Fruit fly (Drosophila melanogaster): ENCODE results near the gene CG14717.

The CG14717 gene

dm6 chr3R:11678016-11678415 is 18.3 kb upstream of the CG14717 start, which contains the start of gene CG18476 (continued):
- TF ChIP-seq crol (GFP tag; IDR thresholded peaks at IDR 0.05) = no peak
- TF ChIP-seq Ssrp (tag; optimal IDR thresholded peaks at IDR 0.05) = peak; percentile 92
- TF ChIP-seq Fer2 (tag; optimal IDR thresholded peaks at IDR 0.05) = peak; percentile 86
- TF ChIP-seq gfzf (GFP tag; optimal IDR thresholded peaks at IDR 0.05) = peak; percentile 75
- peak; percentile 96 for TF ChIP-seq CG34422 (GFP tag; IDR thresholded peaks at IDR 0.05)
- peak; percentile 75 for TF ChIP-seq ewg (GFP tag; optimal IDR thresholded peaks at IDR 0.05)
- peak; percentile 34 for TF ChIP-seq CTCF (GFP tag; optimal IDR thresholded peaks at IDR 0.05)
- TF ChIP-seq Dll (GFP tag; IDR thresholded peaks at IDR 0.05; ENCODE audit: partially characterized antibody) = no peak
- peak; percentile 94 for TF ChIP-seq CG14014 (GFP tag; IDR thresholded peaks at IDR 0.05)
- peak; percentile 77 for TF ChIP-seq CG5245 (GFP tag; optimal IDR thresholded peaks at IDR 0.05)
- peak; percentile 74 for TF ChIP-seq CG5180 (GFP tag; optimal IDR thresholded peaks at IDR 0.05)
- TF ChIP-seq CG10565 (GFP tag; optimal IDR thresholded peaks at IDR 0.05) = peak; percentile 28
- peak; percentile 80 for TF ChIP-seq CG3407 (GFP tag; optimal IDR thresholded peaks at IDR 0.05)
- peak; percentile 87 for TF ChIP-seq onecut (GFP tag; IDR thresholded peaks at IDR 0.05)
- peak; percentile 13 for TF ChIP-seq en (GFP tag; optimal IDR thresholded peaks at IDR 0.05)
- peak; percentile 91 for TF ChIP-seq ttk (GFP tag; IDR thresholded peaks at IDR 0.05)
- peak; percentile 75 for TF ChIP-seq jigr1 (GFP tag; IDR thresholded peaks at IDR 0.05)
- TF ChIP-seq hb (GFP tag; IDR thresholded peaks at IDR 0.05; ENCODE audit: partially characterized antibody) = no peak
- no peak for TF ChIP-seq CG11398 (GFP tag; optimal IDR thresholded peaks at IDR 0.05)
- TF ChIP-seq CG6683 (GFP tag; optimal IDR thresholded peaks at IDR 0.05) = peak; percentile 73
- TF ChIP-seq CG17361 (GFP tag; IDR thresholded peaks at IDR 0.05) = peak; percentile 96
- peak; percentile 94 for TF ChIP-seq CG15269 (tag; optimal IDR thresholded peaks at IDR 0.05)
- TF ChIP-seq CG33557 (GFP tag; optimal IDR thresholded peaks at IDR 0.05) = peak; percentile 85
- no peak for TF ChIP-seq sqz (GFP tag; optimal IDR thresholded peaks at IDR 0.05)
- peak; percentile 73 for TF ChIP-seq Adf1 (GFP tag; IDR thresholded peaks at IDR 0.05)
- TF ChIP-seq zfh1 (GFP tag; IDR thresholded peaks at IDR 0.05) = peak; percentile 94
- peak; percentile 85 for TF ChIP-seq scrt (GFP tag; optimal IDR thresholded peaks at IDR 0.05)
- peak; percentile 84 for TF ChIP-seq CG12155 (GFP tag; optimal IDR thresholded peaks at IDR 0.05)
- TF ChIP-seq CG30020 (tag; optimal IDR thresholded peaks at IDR 0.05) = peak; percentile 77
- TF ChIP-seq CG18262 (tag; optimal IDR thresholded peaks at IDR 0.05) = peak; percentile 94
- TF ChIP-seq CG7963 (GFP tag; IDR thresholded peaks at IDR 0.05; ENCODE audit: partially characterized antibody) = no peak
- no peak; the same call in 1 of the 2 replicates for TF ChIP-seq Scr (GFP tag; IDR thresholded peaks at IDR 0.05; ENCODE audit: partially characterized antibody)
- peak; percentile 33 for TF ChIP-seq Dp (GFP tag; optimal IDR thresholded peaks at IDR 0.05)
- no peak for TF ChIP-seq nerfin-2 (GFP tag; IDR thresholded peaks at IDR 0.05; ENCODE audit: partially characterized antibody)
- peak; percentile 88 for TF ChIP-seq CG14667 (GFP tag; IDR thresholded peaks at IDR 0.05)
- peak; percentile 71 for TF ChIP-seq chn (GFP tag; optimal IDR thresholded peaks at IDR 0.05)
- peak; percentile 64 for TF ChIP-seq Mad (GFP tag; optimal IDR thresholded peaks at IDR 0.05)
- TF ChIP-seq p53 (GFP tag; optimal IDR thresholded peaks at IDR 0.05) = no peak
- TF ChIP-seq danr (GFP tag; IDR thresholded peaks at IDR 0.05) = peak; percentile 86
- peak; percentile 50 for TF ChIP-seq CG7987 (GFP tag; optimal IDR thresholded peaks at IDR 0.05)
- peak; percentile 91 for TF ChIP-seq ara (GFP tag; IDR thresholded peaks at IDR 0.05)
- no peak for TF ChIP-seq hkb (optimal IDR thresholded peaks at IDR 0.05)
- peak; percentile 94 for TF ChIP-seq hkb (GFP tag; IDR thresholded peaks at IDR 0.05)
- TF ChIP-seq CG12071 (GFP tag; optimal IDR thresholded peaks at IDR 0.05) = peak; percentile 39
- peak; percentile 86 for TF ChIP-seq CG31224 (GFP tag; IDR thresholded peaks at IDR 0.05)
- peak; percentile 61 for TF ChIP-seq CG7786 (GFP tag; optimal IDR thresholded peaks at IDR 0.05)
- peak; percentile 90 for TF ChIP-seq Meics (GFP tag; optimal IDR thresholded peaks at IDR 0.05)
- peak; percentile 88 for TF ChIP-seq CG7357 (GFP tag; IDR thresholded peaks at IDR 0.05)
- TF ChIP-seq CG3847 (GFP tag; IDR thresholded peaks at IDR 0.05) = peak; percentile 91
- TF ChIP-seq CG8944 (GFP tag; optimal IDR thresholded peaks at IDR 0.05) = peak; percentile 36
- TF ChIP-seq Mrtf (GFP tag; IDR thresholded peaks at IDR 0.05) = peak; percentile 93
- peak; percentile 90 for TF ChIP-seq fd3F (GFP tag; optimal IDR thresholded peaks at IDR 0.05)
